Worm (Caenorhabditis elegans): ENCODE results near the gene marc-1.

marc-1 gene

DNA sequence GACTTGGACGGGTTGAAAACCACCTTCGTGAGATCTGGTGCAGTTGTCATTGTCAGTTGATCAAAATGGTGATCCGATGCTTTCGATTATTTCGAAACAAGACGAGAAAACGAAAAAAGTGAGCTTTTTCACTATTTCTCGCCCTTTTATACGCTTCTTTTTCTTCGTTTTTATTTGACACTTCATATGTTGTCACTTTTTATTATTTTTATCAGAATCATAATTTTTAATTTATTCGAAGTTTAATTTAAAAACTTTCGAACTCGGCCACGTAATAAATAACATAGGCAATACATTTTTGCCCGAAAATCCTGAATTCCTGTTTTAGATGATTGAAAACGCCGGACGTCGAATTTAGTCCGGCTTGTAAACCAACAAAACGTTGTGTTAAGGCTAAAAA lies 15.0 kb downstream of the marc-1 start, which contains the start of gene F58E6.5:
Gene F58E6.5, minus strand, starts transcription at position 101 of the 400 bp plus-strand sequence.
- no peak for TF ChIP-seq ztf-11 (tag; optimal IDR thresholded peaks at IDR 0.05)
- TF ChIP-seq snpc-4 (tag; optimal IDR thresholded peaks at IDR 0.05): no peak
- TF ChIP-seq nhr-23 (tag; optimal IDR thresholded peaks at IDR 0.05): no peak
- TF ChIP-seq hmg-11 (tag; optimal IDR thresholded peaks at IDR 0.05): no peak
- TF ChIP-seq R02D3.7 (tag; optimal IDR thresholded peaks at IDR 0.05): no peak
- TF ChIP-seq nhr-28 (tag; optimal IDR thresholded peaks at IDR 0.05): no peak
- TF ChIP-seq ZK546.5 (tag; optimal IDR thresholded peaks at IDR 0.05): no peak
- no peak for TF ChIP-seq nhr-76 (tag; optimal IDR thresholded peaks at IDR 0.05)
- no peak for TF ChIP-seq nhr-12 (tag; optimal IDR thresholded peaks at IDR 0.05)
- TF ChIP-seq fkh-2 (tag; optimal IDR thresholded peaks at IDR 0.05): no peak
- TF ChIP-seq ztf-4 (tag; optimal IDR thresholded peaks at IDR 0.05): no peak
- TF ChIP-seq elt-3 (tag; optimal IDR thresholded peaks at IDR 0.05): no peak

DNA sequence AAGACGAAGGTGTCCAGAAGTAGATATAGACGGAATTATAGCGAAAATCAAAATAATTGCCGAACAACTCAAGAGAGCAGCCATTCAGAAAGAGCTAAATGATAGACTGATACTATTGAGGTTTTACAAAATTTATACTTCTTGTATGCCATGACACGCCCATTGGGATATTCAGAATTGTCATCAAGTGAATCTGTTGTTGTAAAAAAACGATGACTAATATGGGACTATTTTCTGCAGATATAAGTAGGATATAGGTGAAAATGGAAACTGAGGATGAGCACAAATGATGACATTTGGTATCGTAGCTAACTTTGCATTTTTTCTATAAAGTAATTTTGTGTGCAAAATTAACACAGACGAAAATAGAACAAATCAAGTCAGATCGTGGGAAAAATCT lies 16.2 kb downstream of the marc-1 start, which contains the start of gene F58E6.8:
Gene F58E6.8, minus strand, starts transcription at position 101 of the 400 bp plus-strand sequence.
- TF ChIP-seq nhr-11 (tag; optimal IDR thresholded peaks at IDR 0.05): no peak
- no peak for TF ChIP-seq nhr-77 (tag; optimal IDR thresholded peaks at IDR 0.05)
- no peak for TF ChIP-seq elt-3 (tag; optimal IDR thresholded peaks at IDR 0.05)
- TF ChIP-seq tbx-2 (tag; optimal IDR thresholded peaks at IDR 0.05): no peak
- TF ChIP-seq ceh-9 (tag; optimal IDR thresholded peaks at IDR 0.05): no peak
- no peak for TF ChIP-seq aly-2 (tag; optimal IDR thresholded peaks at IDR 0.05)
- no peak for TF ChIP-seq nhr-67 (tag; optimal IDR thresholded peaks at IDR 0.05)
- TF ChIP-seq hmg-11 (tag; optimal IDR thresholded peaks at IDR 0.05): no peak
- TF ChIP-seq lin-15B (tag; optimal IDR thresholded peaks at IDR 0.05): no peak
- no peak for TF ChIP-seq mdl-1 (tag; optimal IDR thresholded peaks at IDR 0.05)
- no peak for TF ChIP-seq snpc-4 (tag; optimal IDR thresholded peaks at IDR 0.05)
- no peak for TF ChIP-seq egl-5 (tag; optimal IDR thresholded peaks at IDR 0.05)
- no peak for TF ChIP-seq fos-1 (tag; optimal IDR thresholded peaks at IDR 0.05)
- TF ChIP-seq unc-39 (tag; optimal IDR thresholded peaks at IDR 0.05): no peak
- TF ChIP-seq ama-1 (optimal IDR thresholded peaks at IDR 0.05): no peak
- no peak for TF ChIP-seq nhr-28 (tag; optimal IDR thresholded peaks at IDR 0.05)
- TF ChIP-seq pqm-1 (tag; optimal IDR thresholded peaks at IDR 0.05): no peak
- no peak for TF ChIP-seq nhr-25 (tag; optimal IDR thresholded peaks at IDR 0.05)
- TF ChIP-seq lsy-12 (tag; optimal IDR thresholded peaks at IDR 0.05): no peak
- TF ChIP-seq jun-1 (tag; optimal IDR thresholded peaks at IDR 0.05): no peak

DNA sequence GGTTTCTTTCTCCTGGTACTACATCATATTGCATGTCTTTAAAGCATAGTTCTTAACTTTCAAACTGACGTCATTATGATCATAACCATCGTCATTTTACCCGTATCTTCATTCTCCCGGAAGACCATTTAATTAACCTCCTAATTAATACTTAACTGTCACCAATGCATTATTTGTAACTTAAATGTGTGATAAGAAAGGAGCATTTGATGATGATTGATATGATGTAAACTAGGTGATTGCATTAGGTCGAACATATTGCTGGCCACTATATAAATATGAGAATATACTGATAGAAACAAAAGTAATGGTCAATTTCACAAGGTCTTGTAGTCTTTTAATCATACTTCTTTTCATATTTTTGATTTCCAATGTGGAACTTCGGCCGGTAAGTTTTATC lies 16.7 kb downstream of the marc-1 start, which contains the start of gene hrg-3:
Gene hrg-3, plus strand, starts transcription at position 227 of the 400 bp plus-strand sequence.
- TF ChIP-seq pqm-1 (tag; optimal IDR thresholded peaks at IDR 0.05) (no peak), jun-1 (tag; optimal IDR thresholded peaks at IDR 0.05) (no peak), fkh-10 (GFP tag; optimal IDR thresholded peaks at IDR 0.05) (no peak), nhr-67 (tag; optimal IDR thresholded peaks at IDR 0.05) (no peak), elt-3 (tag; optimal IDR thresholded peaks at IDR 0.05) (no peak), R02D3.7 (tag; optimal IDR thresholded peaks at IDR 0.05) (no peak), elt-2 (tag; optimal IDR thresholded peaks at IDR 0.05) (peak; percentile 85)

DNA sequence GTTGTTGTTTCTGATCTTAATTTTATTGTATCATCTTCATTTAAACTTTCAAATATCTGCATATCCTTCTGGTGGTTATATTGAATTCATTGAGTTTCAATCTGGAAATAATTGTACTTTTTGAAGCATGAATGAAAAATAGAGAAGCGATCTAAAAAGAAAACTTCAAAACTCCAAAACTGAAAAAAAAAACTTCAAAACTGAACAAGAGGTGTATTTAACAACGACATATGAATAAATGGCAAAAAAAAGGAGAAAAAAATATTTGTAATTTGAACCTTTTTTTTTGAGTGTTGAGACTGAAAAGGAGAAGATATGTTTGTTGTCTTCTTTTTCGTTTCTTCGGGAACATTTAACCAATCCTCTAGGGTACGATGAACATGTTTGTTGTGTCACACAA lies 18.4 kb downstream of the marc-1 start, which contains the start of gene F58E6.11:
Gene F58E6.11, minus strand, starts transcription at position 101 of the 400 bp plus-strand sequence.
- TF ChIP-seq zag-1 (tag; optimal IDR thresholded peaks at IDR 0.05): no peak
- TF ChIP-seq sea-2 (GFP tag; optimal IDR thresholded peaks at IDR 0.05): no peak
- TF ChIP-seq aly-2 (tag; optimal IDR thresholded peaks at IDR 0.05): no peak

DNA sequence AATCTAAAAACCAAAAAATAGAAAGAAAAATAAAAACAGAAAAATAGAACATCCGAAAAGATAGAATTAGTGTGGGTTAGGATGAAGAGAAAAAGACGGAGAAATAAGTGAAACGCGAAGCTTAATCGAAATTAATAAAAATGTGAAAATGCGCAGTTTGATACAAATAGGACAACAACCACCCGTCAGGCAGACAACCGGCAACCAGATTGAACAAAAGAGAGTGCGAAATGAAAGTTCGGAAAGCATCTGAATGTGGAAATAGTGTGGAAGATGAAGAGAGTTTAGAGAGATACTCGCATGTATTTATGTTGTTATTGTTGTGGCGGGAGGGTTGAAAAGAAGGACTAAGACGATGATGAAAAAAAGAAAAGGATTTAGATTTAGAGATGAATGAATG lies 18.9 kb downstream of the marc-1 start:
- TF ChIP-seq ZK546.5 (tag; optimal IDR thresholded peaks at IDR 0.05) (no peak), nhr-23 (tag; optimal IDR thresholded peaks at IDR 0.05) (peak; percentile 25)

DNA sequence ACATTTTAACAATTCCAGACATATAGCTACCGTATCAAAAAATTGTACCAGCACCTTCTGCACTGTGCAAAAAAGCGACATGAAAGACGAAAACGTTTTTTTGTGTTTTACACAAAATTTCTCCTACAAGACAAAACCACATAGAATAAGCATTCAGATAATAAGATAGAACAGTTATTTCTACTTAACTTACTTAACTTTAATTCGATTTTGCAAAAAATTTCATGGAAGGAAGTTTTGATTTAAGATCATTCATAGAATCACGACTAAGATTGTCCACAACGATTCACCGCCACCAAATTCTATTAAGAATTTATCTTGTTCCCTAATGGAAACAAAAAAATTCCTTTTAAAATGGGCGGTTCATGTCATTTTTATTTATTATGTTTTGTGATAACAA lies 24.3 kb downstream of the marc-1 start:
- no peak for TF ChIP-seq sea-2 (GFP tag; optimal IDR thresholded peaks at IDR 0.05)
- TF ChIP-seq R02D3.7 (tag; optimal IDR thresholded peaks at IDR 0.05): no peak
- no peak for TF ChIP-seq nfya-1 (tag; optimal IDR thresholded peaks at IDR 0.05; ENCODE audit: insufficient read depth)
- no peak for TF ChIP-seq egl-5 (tag; optimal IDR thresholded peaks at IDR 0.05)

Data from whole organism, L3 larva.